Worm (Caenorhabditis elegans): ENCODE data around the gene F59E12.9.

The F59E12.9 gene

DNA sequence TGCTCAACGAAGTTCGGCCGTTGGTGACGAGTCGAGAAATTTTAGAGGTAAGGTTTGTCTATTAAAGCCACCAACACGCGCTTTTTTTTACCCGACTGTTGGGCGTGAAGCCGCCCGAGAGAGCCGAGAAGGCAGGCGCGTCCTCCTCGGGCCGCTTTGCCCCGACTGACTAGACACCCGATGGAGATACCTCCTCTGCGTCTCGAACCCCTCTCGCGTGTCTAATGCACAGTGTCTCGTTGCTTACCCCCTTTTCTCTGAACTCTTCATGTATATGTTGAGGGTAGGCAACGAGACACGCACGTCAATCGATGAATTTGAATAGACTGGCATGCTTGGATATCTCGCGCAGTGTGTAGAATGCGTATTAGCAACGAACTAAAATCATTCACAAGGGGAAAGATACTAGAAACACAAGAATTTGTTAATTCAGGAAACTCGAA, 14.9 kb upstream of the F59E12.9 start (continued):
- peak; percentile 86 for TF ChIP-seq M03D4.4 (tag; optimal IDR thresholded peaks at IDR 0.05)

- no peak for TF ChIP-seq tbx-8 (GFP tag; optimal IDR thresholded peaks at IDR 0.05)
- peak; percentile 55 for TF ChIP-seq hlh-1 (tag; optimal IDR thresholded peaks at IDR 0.05)
- peak; percentile 80 for TF ChIP-seq cnd-1 (tag; optimal IDR thresholded peaks at IDR 0.05)
- TF ChIP-seq lin-13 (tag; optimal IDR thresholded peaks at IDR 0.05): peak; percentile 73
- TF ChIP-seq drap-1 (GFP tag; optimal IDR thresholded peaks at IDR 0.05): peak; percentile 70
- no peak for TF ChIP-seq bed-3 (GFP tag; optimal IDR thresholded peaks at IDR 0.05)
- TF ChIP-seq unc-120 (tag; optimal IDR thresholded peaks at IDR 0.05; ENCODE audit: poor library complexity, severe bottlenecking): peak; percentile 74
- TF ChIP-seq blmp-1 (tag; optimal IDR thresholded peaks at IDR 0.05): no peak
- TF ChIP-seq zip-8 (tag; optimal IDR thresholded peaks at IDR 0.05): no peak
- TF ChIP-seq ham-2 (GFP tag; optimal IDR thresholded peaks at IDR 0.05): peak; percentile 78
- peak; percentile 36 for TF ChIP-seq ces-1 (GFP tag; optimal IDR thresholded peaks at IDR 0.05)
- TF ChIP-seq lsy-2 (tag; optimal IDR thresholded peaks at IDR 0.05): peak; percentile 86
- no peak for TF ChIP-seq ceh-83 (GFP tag; optimal IDR thresholded peaks at IDR 0.05)
- TF ChIP-seq sem-2 (GFP tag; optimal IDR thresholded peaks at IDR 0.05): no peak
- TF ChIP-seq sptf-1 (tag; optimal IDR thresholded peaks at IDR 0.05): peak; percentile 85
- no peak for TF ChIP-seq unc-39 (tag; optimal IDR thresholded peaks at IDR 0.05)
- peak; percentile 42 for TF ChIP-seq mep-1 (tag; optimal IDR thresholded peaks at IDR 0.05)
- TF ChIP-seq unc-62 (GFP tag; optimal IDR thresholded peaks at IDR 0.05): peak; percentile 42
- TF ChIP-seq snpc-4 (tag; optimal IDR thresholded peaks at IDR 0.05): no peak
- peak; percentile 40 for TF ChIP-seq mls-2 (tag; optimal IDR thresholded peaks at IDR 0.05)
- no peak for TF ChIP-seq nhr-2 (tag; optimal IDR thresholded peaks at IDR 0.05)
- TF ChIP-seq nhr-12 (tag; optimal IDR thresholded peaks at IDR 0.05): no peak
- TF ChIP-seq nhr-237 (tag; optimal IDR thresholded peaks at IDR 0.05): no peak
- peak; percentile 32 for TF ChIP-seq flh-1 (GFP tag; optimal IDR thresholded peaks at IDR 0.05)
- peak; percentile 20 for TF ChIP-seq ztf-11 (tag; optimal IDR thresholded peaks at IDR 0.05)
- TF ChIP-seq M03D4.4 (tag; optimal IDR thresholded peaks at IDR 0.05): peak; percentile 67
- TF ChIP-seq nhr-28 (tag; optimal IDR thresholded peaks at IDR 0.05): no peak
- peak; percentile 53 for TF ChIP-seq pha-4 (tag; optimal IDR thresholded peaks at IDR 0.05)
- TF ChIP-seq mab-5 (tag; optimal IDR thresholded peaks at IDR 0.05): peak; percentile 48
- TF ChIP-seq ceh-39 (tag; optimal IDR thresholded peaks at IDR 0.05): no peak
Observed at ce11 chrII:5660736-5661734, 14.2 kb upstream of the F59E12.9 start, which contains the start of the genes ift-43 and mdt-26. ift-43 (minus strand) TSS chrII:5660786. mdt-26 (plus strand) TSS chrII:5661181.

DNA sequence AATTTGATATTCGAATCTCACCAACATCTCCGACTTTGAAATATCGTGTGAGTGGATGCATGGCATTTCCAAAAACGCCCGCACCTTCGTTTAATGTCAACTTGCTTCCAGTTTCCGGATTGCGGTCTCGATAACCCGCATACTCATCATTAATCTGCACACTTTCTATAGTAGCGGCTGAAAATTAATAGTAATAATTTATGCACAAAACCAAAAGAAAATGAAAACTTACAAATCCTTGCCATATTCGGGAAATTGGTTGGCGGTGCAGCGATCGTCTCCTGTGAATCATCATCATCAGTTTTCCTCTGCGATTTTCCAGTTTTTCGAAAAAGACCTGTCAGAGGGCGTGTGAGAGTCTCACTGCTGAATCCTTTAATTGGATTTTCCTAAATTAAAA, 13.3 kb upstream of the F59E12.9 start:
- TF ChIP-seq sem-2 (GFP tag; optimal IDR thresholded peaks at IDR 0.05) (no peak), ham-2 (GFP tag; optimal IDR thresholded peaks at IDR 0.05) (no peak), mls-2 (tag; optimal IDR thresholded peaks at IDR 0.05) (no peak), mep-1 (tag; optimal IDR thresholded peaks at IDR 0.05) (no peak), unc-62 (GFP tag; optimal IDR thresholded peaks at IDR 0.05) (no peak), nhr-2 (tag; optimal IDR thresholded peaks at IDR 0.05) (no peak), lin-32 (GFP tag; optimal IDR thresholded peaks at IDR 0.05) (no peak), drap-1 (GFP tag; optimal IDR thresholded peaks at IDR 0.05) (no peak), ces-1 (GFP tag; optimal IDR thresholded peaks at IDR 0.05) (no peak), unc-39 (tag; optimal IDR thresholded peaks at IDR 0.05) (no peak), nhr-237 (tag; optimal IDR thresholded peaks at IDR 0.05) (no peak), hlh-1 (tag; optimal IDR thresholded peaks at IDR 0.05) (no peak), lin-13 (tag; optimal IDR thresholded peaks at IDR 0.05) (no peak)

- no peak for TF ChIP-seq blmp-1 (tag; optimal IDR thresholded peaks at IDR 0.05)
- TF ChIP-seq drap-1 (GFP tag; optimal IDR thresholded peaks at IDR 0.05): no peak
Observed at ce11 chrII:5659675-5660074, 12.8 kb upstream of the F59E12.9 start, which contains the start of gene fut-3. fut-3 (minus strand) TSS chrII:5659775.

DNA sequence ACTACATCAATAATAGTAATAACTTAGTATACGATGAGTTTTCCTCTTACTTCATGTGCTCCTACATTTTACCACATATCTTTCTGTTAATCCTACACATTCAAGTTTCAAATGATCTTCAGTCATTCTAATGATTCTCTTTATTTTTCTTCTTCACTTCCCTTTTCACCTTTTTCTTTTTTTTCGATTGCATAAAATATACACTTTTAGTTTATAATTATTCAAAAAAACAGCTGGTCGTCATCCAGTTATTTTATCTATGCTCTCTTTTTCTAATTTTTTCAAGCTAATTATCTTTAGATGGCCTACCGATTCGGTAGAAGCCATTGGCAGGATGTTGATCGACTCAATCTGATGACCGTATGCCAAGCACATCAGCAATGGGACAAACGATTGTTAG, 7.4 kb upstream of the F59E12.9 start, which contains the start of gene F59E12.1:
F59E12.1 (plus strand) TSS at position 301 of the 400 bp plus-strand sequence.
- no peak for TF ChIP-seq cnd-1 (tag; optimal IDR thresholded peaks at IDR 0.05)

Measured in whole organism, mixed stage, embryonic.